Fruit fly (Drosophila melanogaster) whole organism, embryonic: Measurements from ENCODE around the gene CG34298.

Experiments
- Asciz ChIP-seq: fragments of 200-800 bp; sonication (Bioruptor generic); optimal IDR thresholded peaks from 2 replicates; lab custom pipeline; 2017; ENCODE audit warnings: missing biosample characterization, mild to moderate bottlenecking, missing genetic modification characterization, missing genetic modification reagents
- Atf6 ChIP-seq: fragments of 200-800 bp; sonication (Bioruptor generic); IDR thresholded peaks from 2 replicates; pipeline ENCODE4 v1.3.6; 2022; ENCODE audit warnings: missing biosample characterization, missing genetic modification characterization
- Awh ChIP-seq: fragments of 200-800 bp; sonication (Bioruptor generic); IDR thresholded peaks from 2 replicates; pipeline ENCODE4, ENCODE4 v1.3.6; 2022; ENCODE audit warnings: missing biosample characterization, missing genetic modification characterization
- Bgb ChIP-seq: fragments of 200-800 bp; sonication (Bioruptor generic); IDR thresholded peaks from 2 replicates; pipeline ENCODE4 v1.3.6; 2022; ENCODE audit warnings: missing biosample characterization, missing genetic modification characterization; ENCODE audit not compliant: partially characterized antibody
- CG10543 ChIP-seq: fragments of 200-800 bp; sonication (Bioruptor generic); optimal IDR thresholded peaks from 3 replicates; lab custom pipeline; 2017; ENCODE audit warnings: missing biosample characterization, mild to moderate bottlenecking, missing genetic modification characterization, moderate library complexity
- CG10654 ChIP-seq: fragments of 200-800 bp; sonication (Bioruptor generic); optimal IDR thresholded peaks from 2 replicates; lab custom pipeline; 2016; ENCODE audit warnings: missing biosample characterization, missing genetic modification characterization
- CG13287 ChIP-seq: fragments of 200-800 bp; sonication (Bioruptor generic); IDR thresholded peaks from 2 replicates; pipeline ENCODE4 v1.3.6; 2022; ENCODE audit warnings: missing biosample characterization, missing genetic modification characterization; ENCODE audit not compliant: partially characterized antibody
- CG13775 ChIP-seq: fragments of 200-800 bp; sonication (Bioruptor generic); optimal IDR thresholded peaks from 3 replicates; lab custom pipeline; 2017; ENCODE audit warnings: missing biosample characterization, mild to moderate bottlenecking, missing genetic modification characterization
- CG14965 ChIP-seq: fragments of 200-800 bp; sonication (Bioruptor generic); optimal IDR thresholded peaks from 2 replicates; lab custom pipeline; 2016; ENCODE audit warnings: missing biosample characterization, missing genetic modification characterization, borderline replicate concordance
- CG2678 ChIP-seq: fragments of 200-800 bp; sonication (Bioruptor generic); optimal IDR thresholded peaks from 3 replicates; lab custom pipeline; 2019; ENCODE audit warnings: missing biosample characterization, mild to moderate bottlenecking, missing genetic modification characterization, moderate library complexity
- CG30403 ChIP-seq: fragments of 200-800 bp; sonication (Bioruptor generic); optimal IDR thresholded peaks from 3 replicates; lab custom pipeline; 2016; ENCODE audit warnings: missing biosample characterization, missing genetic modification characterization
- CG4282 ChIP-seq: fragments of 200-800 bp; sonication (Bioruptor generic); optimal IDR thresholded peaks from 2 replicates; lab custom pipeline; 2016; ENCODE audit warnings: missing biosample characterization, missing genetic modification characterization
- CG4424 ChIP-seq: fragments of 200-800 bp; sonication (Bioruptor generic); optimal IDR thresholded peaks from 3 replicates; lab custom pipeline; 2016; ENCODE audit warnings: missing biosample characterization, missing genetic modification characterization
- CG6175 ChIP-seq: fragments of 200-800 bp; sonication (Bioruptor generic); IDR thresholded peaks from 3 replicates; pipeline ENCODE4 v1.3.6; 2022; ENCODE audit warnings: missing biosample characterization, missing genetic modification characterization
- CG6689 ChIP-seq: fragments of 200-800 bp; sonication (Bioruptor generic); IDR thresholded peaks from 2 replicates; pipeline ENCODE4 v1.3.6; 2022; ENCODE audit warnings: missing biosample characterization, missing genetic modification characterization
- CG8478 ChIP-seq: fragments of >200 bp; optimal IDR thresholded peaks from 2 replicates; lab custom pipeline; 2018
- CG9817 ChIP-seq: fragments of 200-800 bp; sonication (Bioruptor generic); optimal IDR thresholded peaks from 2 replicates; lab custom pipeline; 2018; ENCODE audit warnings: missing biosample characterization, mild to moderate bottlenecking, missing genetic modification characterization, moderate library complexity
- Camta ChIP-seq: fragments of 200-800 bp; sonication (Bioruptor generic); optimal IDR thresholded peaks from 2 replicates; lab custom pipeline; 2016; ENCODE audit warnings: missing biosample characterization, missing genetic modification characterization
- Dfd ChIP-seq, 2 experiments: fragments of >200 bp; optimal IDR thresholded peaks; 2 replicates each; lab custom pipeline; 2017; ENCODE audit warnings: missing biosample characterization in 2 of 2, missing genetic modification characterization in 2 of 2
- Max ChIP-seq: fragments of 200-800 bp; sonication (Bioruptor generic); optimal IDR thresholded peaks from 2 replicates; lab custom pipeline; 2016; ENCODE audit warnings: missing biosample characterization, mild to moderate bottlenecking, missing genetic modification characterization
- Med ChIP-seq: fragments of 200-800 bp; sonication (Bioruptor generic); peaks from one replicate; lab custom pipeline; 2016; ENCODE audit warnings: missing biosample characterization, missing genetic modification characterization, mild to moderate bottlenecking, inconsistent platforms, moderate library complexity
- Meics ChIP-seq: fragments of 200-800 bp; sonication (Bioruptor generic); optimal IDR thresholded peaks from 2 replicates; lab custom pipeline; 2017; ENCODE audit warnings: missing biosample characterization, mild to moderate bottlenecking, missing genetic modification characterization
- Ravus ChIP-seq: fragments of 200-800 bp; sonication (Bioruptor generic); IDR thresholded peaks from 2 replicates; pipeline ENCODE4 v1.3.6; 2022; ENCODE audit warnings: missing biosample characterization, missing genetic modification characterization
- Sin3A ChIP-seq: fragments of >200 bp; optimal IDR thresholded peaks from 2 replicates; lab custom pipeline; 2018
- Sry-β ChIP-seq: fragments of 200-800 bp; sonication (Bioruptor generic); optimal IDR thresholded peaks from 2 replicates; lab custom pipeline; 2018; ENCODE audit warnings: missing biosample characterization, mild to moderate bottlenecking, missing genetic modification characterization, moderate library complexity
- Sry-δ ChIP-seq: fragments of 200-800 bp; sonication (Bioruptor generic); optimal IDR thresholded peaks from 2 replicates; lab custom pipeline; 2016; ENCODE audit warnings: missing biosample characterization, missing genetic modification characterization
- Xrp1 ChIP-seq: fragments of 200-800 bp; sonication (Bioruptor generic); IDR thresholded peaks from 2 replicates; pipeline ENCODE4 v1.3.6; 2022; ENCODE audit warnings: missing biosample characterization, missing genetic modification characterization
- amos ChIP-seq: fragments of 200-800 bp; sonication (Bioruptor generic); IDR thresholded peaks from 2 replicates; pipeline ENCODE4 v1.3.6; 2022; ENCODE audit warnings: missing biosample characterization, missing genetic modification characterization; ENCODE audit not compliant: partially characterized antibody
- ap ChIP-seq: fragments of 200-800 bp; sonication (Bioruptor generic); IDR thresholded peaks from 2 replicates; pipeline ENCODE4 v1.3.6; 2022; ENCODE audit warnings: missing biosample characterization, missing genetic modification characterization
- bsh ChIP-seq, 2 experiments: fragments of 200-800 bp; sonication (Bioruptor generic); optimal IDR thresholded peaks; 2 replicates each; lab custom pipeline; 2017 to 2018; ENCODE audit warnings: mild to moderate bottlenecking in 2 of 2, missing biosample characterization in 2 of 2, missing genetic modification characterization in 2 of 2, moderate library complexity in 1 of 2
- cato ChIP-seq: fragments of 200-800 bp; sonication (Bioruptor generic); optimal IDR thresholded peaks from 2 replicates; lab custom pipeline; 2016; ENCODE audit warnings: missing biosample characterization, missing genetic modification characterization, borderline replicate concordance
- cwo ChIP-seq: fragments of 200-800 bp; sonication (Bioruptor generic); optimal IDR thresholded peaks from 3 replicates; lab custom pipeline; 2017; ENCODE audit warnings: missing biosample characterization, missing genetic modification characterization, mild to moderate bottlenecking, moderate library complexity, missing genetic modification reagents
- dmrt99B ChIP-seq: fragments of 200-800 bp; sonication (Bioruptor generic); optimal IDR thresholded peaks from 2 replicates; lab custom pipeline; 2018; ENCODE audit warnings: missing biosample characterization, mild to moderate bottlenecking, missing genetic modification characterization, moderate library complexity
- h ChIP-seq: fragments of >200 bp; optimal IDR thresholded peaks from 2 replicates; lab custom pipeline; 2017
- jumu ChIP-seq: fragments of 200-800 bp; sonication (Bioruptor generic); optimal IDR thresholded peaks from 3 replicates; lab custom pipeline; 2016; ENCODE audit warnings: missing biosample characterization, missing genetic modification characterization
- kay ChIP-seq: fragments of 200-800 bp; sonication (Bioruptor generic); optimal IDR thresholded peaks from 2 replicates; lab custom pipeline; 2016; ENCODE audit warnings: missing biosample characterization, missing genetic modification characterization
- onecut ChIP-seq: fragments of 200-800 bp; sonication (Bioruptor generic); IDR thresholded peaks from 2 replicates; pipeline ENCODE4 v1.3.6; 2022; ENCODE audit warnings: missing biosample characterization, missing genetic modification characterization
- org-1 ChIP-seq: fragments of 200-800 bp; sonication (Bioruptor generic); optimal IDR thresholded peaks from 2 replicates; lab custom pipeline; 2017; ENCODE audit warnings: missing biosample characterization, missing genetic modification characterization
- pan ChIP-seq, 4 experiments: fragments of >200 bp in 3 of 4; fragments of 200-800 bp in 1 of 4; sonication (Bioruptor generic) in 1 of 4; optimal IDR thresholded peaks in 3 of 4; IDR thresholded peaks in 1 of 4; 2 replicates each; pipeline versions ENCODE4 v1.3.6 to Lab custom; 2017 to 2022; ENCODE audit warnings: missing biosample characterization in 2 of 4, missing genetic modification characterization in 2 of 4, mixed read lengths in 1 of 4
- pnt ChIP-seq: fragments of 200-800 bp; sonication (Bioruptor generic); optimal IDR thresholded peaks from 3 replicates; lab custom pipeline; 2016; ENCODE audit warnings: missing biosample characterization, missing genetic modification characterization
- prd ChIP-seq, 3 experiments: fragments of >200 bp in 2 of 3; fragments of 200-800 bp in 1 of 3; sonication (Bioruptor generic) in 1 of 3; optimal IDR thresholded peaks in 2 of 3; IDR thresholded peaks in 1 of 3; 2 replicates in 2 of 3; 3 replicates in 1 of 3; pipeline versions ENCODE4 v1.3.6 to Lab custom; 2017 to 2022; ENCODE audit warnings: missing biosample characterization in 1 of 3, missing genetic modification characterization in 1 of 3
- ranshi ChIP-seq: fragments of 200-800 bp; sonication (Bioruptor generic); IDR thresholded peaks from 2 replicates; pipeline ENCODE4 v1.3.6; 2022; ENCODE audit warnings: missing biosample characterization, missing genetic modification characterization
- shn ChIP-seq: fragments of 200-800 bp; sonication (Bioruptor generic); optimal IDR thresholded peaks from 3 replicates; lab custom pipeline; 2016; ENCODE audit warnings: missing biosample characterization, missing genetic modification characterization
- sima ChIP-seq: fragments of 200-800 bp; sonication (Bioruptor generic); optimal IDR thresholded peaks from 2 replicates; lab custom pipeline; 2016; ENCODE audit warnings: missing biosample characterization, missing genetic modification characterization
- sisA ChIP-seq: fragments of 200-800 bp; sonication (Bioruptor generic); IDR thresholded peaks from 2 replicates; pipeline ENCODE4 v1.3.6; 2022; ENCODE audit warnings: missing biosample characterization, missing genetic modification characterization
- slbo ChIP-seq: fragments of 200-800 bp; sonication (Bioruptor generic); IDR thresholded peaks from 2 replicates; pipeline ENCODE4 v1.3.6; 2022; ENCODE audit warnings: missing biosample characterization, missing genetic modification characterization
- so ChIP-seq: fragments of 200-800 bp; sonication (Bioruptor generic); IDR thresholded peaks from 3 replicates; pipeline ENCODE4 v1.3.6; 2022; ENCODE audit warnings: missing biosample characterization, missing genetic modification characterization
- stc ChIP-seq: fragments of 200-800 bp; sonication (Bioruptor generic); IDR thresholded peaks from 2 replicates; pipeline ENCODE4 v1.3.6; 2022; ENCODE audit warnings: missing biosample characterization, missing genetic modification characterization
- usp ChIP-seq: fragments of >200 bp; optimal IDR thresholded peaks from 2 replicates; lab custom pipeline; 2017; ENCODE audit warnings: missing biosample characterization, missing genetic modification characterization
- wek ChIP-seq: fragments of 200-800 bp; sonication (Bioruptor generic); optimal IDR thresholded peaks from 3 replicates; lab custom pipeline; 2018; ENCODE audit warnings: missing biosample characterization, mild to moderate bottlenecking, missing genetic modification characterization, moderate library complexity
- zfh1 ChIP-seq: fragments of 200-800 bp; sonication (Bioruptor generic); IDR thresholded peaks from 3 replicates; pipeline ENCODE4 v1.3.6; 2022; ENCODE audit warnings: missing biosample characterization, missing genetic modification characterization

The CG34298 gene

dm6 chr3R:30021009-30021408 is 21.4 kb downstream of the CG34298 start (continued):
- TF ChIP-seq stc (GFP tag; lab: Robert Waterston, UW) (peak; percentile 9; the same call in 1 of the 2 replicates), cato (no peak), Awh (0 out of 2 replicates have a peak, but pooled peaks have one; percentile 46), Sry-δ (GFP tag; lab: Kevin White, UChicago) (no peak), sisA (GFP tag; lab: Robert Waterston, UW) (peak; percentile 29; the same call in 1 of the 2 replicates), prd (optimal IDR thresholded peaks at IDR 0.05; lab: Kevin White, UChicago) (no peak), prd (GFP tag; IDR thresholded peaks at IDR 0.05; lab: Robert Waterston, UW) (peak; percentile 47; the same call in 1 of the 3 replicates), onecut (no peak), wek (GFP tag; lab: Kevin White, UChicago) (no peak), bsh (GFP tag; optimal IDR thresholded peaks at IDR 0.05; lab: Kevin White, UChicago) (peak in 1 of 2 experiments; percentile 29), CG10543 (no peak), CG30403 (GFP tag; lab: Kevin White, UChicago) (peak; percentile 44), CG14965 (no peak), Bgb (GFP tag; lab: Robert Waterston, UW) (no peak), pnt (GFP tag; lab: Kevin White, UChicago) (no peak), jumu (GFP tag; lab: Kevin White, UChicago) (no peak), Sin3A (no peak), pan (optimal IDR thresholded peaks at IDR 0.05; lab: Kevin White, UChicago) (no peak), pan (GFP tag; optimal IDR thresholded peaks at IDR 0.05 in 1 of 2, IDR thresholded peaks at IDR 0.05 in 1 of 2) (peak in 1 of 2 experiments; percentile 29), CG4424 (peak; percentile 29), zfh1 (GFP tag; lab: Robert Waterston, UW) (0 out of 3 replicates have a peak, but pooled peaks have one; percentile 46), sima (no peak), CG9817 (tag; lab: Kevin White, UChicago) (peak; percentile 17), h (no peak), Max (GFP tag; lab: Kevin White, UChicago) (no peak), Atf6 (GFP tag; lab: Robert Waterston, UW) (peak; percentile 24; the same call in 1 of the 2 replicates), Sry-β (GFP tag; lab: Kevin White, UChicago) (no peak), CG6689 (GFP tag; lab: Robert Waterston, UW) (peak; percentile 44; the same call in 1 of the 2 replicates), CG13287 (GFP tag; lab: Robert Waterston, UW) (no peak), Xrp1 (peak; percentile 48; the same call in 1 of the 2 replicates), usp (GFP tag; lab: Kevin White, UChicago) (no peak), CG8478 (no peak), org-1 (GFP tag; lab: Kevin White, UChicago) (peak; percentile 8), CG13775 (GFP tag; lab: Kevin White, UChicago) (no peak), shn (GFP tag; lab: Kevin White, UChicago) (no peak), amos (no peak), ap (0 out of 2 replicates have a peak, but pooled peaks have one; percentile 8), dmrt99B (tag; lab: Kevin White, UChicago) (peak; percentile 43), CG10654 (GFP tag; lab: Kevin White, UChicago) (no peak), Ravus (no peak), Asciz (GFP tag; lab: Kevin White, UChicago) (no peak), Camta (GFP tag; lab: Kevin White, UChicago) (no peak), CG6175 (no peak), kay (GFP tag; lab: Kevin White, UChicago) (no peak), cwo (GFP tag; lab: Kevin White, UChicago) (peak; percentile 8), Med (GFP tag; lab: Kevin White, UChicago) (peak; percentile 22), ranshi (GFP tag; lab: Robert Waterston, UW) (peak; percentile 9; the same call in 1 of the 2 replicates), CG4282 (GFP tag; lab: Kevin White, UChicago) (no peak), CG2678 (tag; lab: Kevin White, UChicago) (peak; percentile 38), so (GFP tag; lab: Robert Waterston, UW) (no peak), slbo (GFP tag; lab: Robert Waterston, UW) (peak; percentile 34; the same call in 1 of the 2 replicates), Dfd (GFP tag; optimal IDR thresholded peaks at IDR 0.05; lab: Kevin White, UChicago) (no peak), Meics (GFP tag; lab: Kevin White, UChicago) (peak; percentile 37)
